Worm (Caenorhabditis elegans) whole organism, L1 larva: ENCODE data around the gene ZK632.2.
A peak's percentile ranks its signal among the peaks of the same experiment; 100 is the strongest.

Experiments used
- C04F5.9 ChIP-seq: sonication (generic microtip); optimal IDR thresholded peaks from 2 replicates; lab custom pipeline; 2016; ENCODE audit warnings: missing genetic modification characterization, missing compliant biosample characterization
- C16A3.4 ChIP-seq: fragments of 150-350 bp; optimal IDR thresholded peaks from 2 replicates; lab custom pipeline; 2014; ENCODE audit warnings: missing biosample characterization, missing genetic modification characterization
- C34B4.2 ChIP-seq: sonication (generic microtip); optimal IDR thresholded peaks from 2 replicates; lab custom pipeline; 2017; ENCODE audit warnings: mild to moderate bottlenecking, missing genetic modification characterization, missing compliant biosample characterization
- Y116A8C.19 ChIP-seq: sonication (generic microtip); optimal IDR thresholded peaks from 2 replicates; lab custom pipeline; 2016; ENCODE audit warnings: missing compliant biosample characterization, missing genetic modification characterization, borderline replicate concordance
- aha-1 ChIP-seq: fragments of 150-350 bp; optimal IDR thresholded peaks from 2 replicates; lab custom pipeline; 2014; ENCODE audit warnings: missing biosample characterization, missing genetic modification characterization
- alr-1 ChIP-seq: fragments of 200-800 bp; sonication (Bioruptor generic); optimal IDR thresholded peaks from 2 replicates; lab custom pipeline; 2018; ENCODE audit warnings: borderline replicate concordance, mild to moderate bottlenecking, missing genetic modification characterization, missing compliant biosample characterization
- aly-2 ChIP-seq: fragments of 150-350 bp; optimal IDR thresholded peaks from 2 replicates; lab custom pipeline; 2014; ENCODE audit warnings: missing biosample characterization, missing genetic modification characterization
- ama-1 ChIP-seq: fragments of 150-350 bp; optimal IDR thresholded peaks from 2 replicates; lab custom pipeline; 2014
- blmp-1 ChIP-seq: fragments of 150-350 bp; optimal IDR thresholded peaks from 2 replicates; lab custom pipeline; 2014; ENCODE audit warnings: missing biosample characterization, missing genetic modification characterization
- ceh-8 ChIP-seq: fragments of 200-800 bp; sonication (Bioruptor generic); optimal IDR thresholded peaks from 2 replicates; lab custom pipeline; 2018; ENCODE audit warnings: mild to moderate bottlenecking, missing genetic modification characterization, moderate library complexity, missing compliant biosample characterization
- ceh-82 ChIP-seq, 3 experiments: fragments of 150-350 bp in 1 of 3; sonication (generic microtip) in 2 of 3; optimal IDR thresholded peaks; 2 replicates each; lab custom pipeline; 2014 to 2017; ENCODE audit warnings: missing biosample characterization in 3 of 3, missing genetic modification characterization in 3 of 3
- ces-1 ChIP-seq: fragments of 150-350 bp; optimal IDR thresholded peaks from 2 replicates; lab custom pipeline; 2014; ENCODE audit warnings: missing biosample characterization, missing genetic modification reagents, missing genetic modification characterization
- dpl-1 ChIP-seq, 3 experiments: fragments of 150-350 bp in 2 of 3; sonication (generic microtip) in 1 of 3; optimal IDR thresholded peaks; 2 replicates each; lab custom pipeline; 2014 to 2017; ENCODE audit warnings: missing biosample characterization in 3 of 3, missing genetic modification characterization in 3 of 3, missing genetic modification reagents in 3 of 3
- dsc-1 ChIP-seq: sonication (generic microtip); optimal IDR thresholded peaks from 2 replicates; lab custom pipeline; 2016; ENCODE audit warnings: mild to moderate bottlenecking, missing genetic modification characterization, missing compliant biosample characterization
- efl-1 ChIP-seq, 4 experiments: fragments of 150-350 bp; optimal IDR thresholded peaks in 3 of 4; peaks in 1 of 4; 1 replicate in 1 of 4; 2 replicates in 3 of 4; lab custom pipeline; 2014; ENCODE audit warnings: missing biosample characterization in 2 of 4, missing genetic modification characterization in 2 of 4, missing genetic modification reagents in 2 of 4
- egl-13 ChIP-seq: sonication (generic microtip); optimal IDR thresholded peaks from 2 replicates; lab custom pipeline; 2016; ENCODE audit warnings: missing genotype, missing genetic modification reagents, missing genetic modification characterization, missing compliant biosample characterization
- egl-27 ChIP-seq, 2 experiments: fragments of 150-350 bp in 1 of 2; sonication (generic microtip); optimal IDR thresholded peaks; 3 replicates each; lab custom pipeline; 2017 to 2018; ENCODE audit warnings: missing biosample characterization in 2 of 2, missing genetic modification characterization in 2 of 2, missing genetic modification reagents in 2 of 2
- elt-2 ChIP-seq: sonication (generic microtip); optimal IDR thresholded peaks from 2 replicates; lab custom pipeline; 2016; ENCODE audit warnings: missing genetic modification characterization, mild to moderate bottlenecking, inconsistent platforms, missing compliant biosample characterization, missing genetic modification reagents
- elt-3 ChIP-seq, 6 experiments: fragments of 150-350 bp in 1 of 6; sonication (generic microtip); optimal IDR thresholded peaks; 2 replicates each; lab custom pipeline; 2017 to 2018; ENCODE audit warnings: missing biosample characterization in 6 of 6, missing genetic modification characterization in 6 of 6, inconsistent platforms in 1 of 6
- ets-5 ChIP-seq: fragments of 200-800 bp; sonication (Bioruptor generic); IDR thresholded peaks from 2 replicates; pipeline ENCODE4 v1.3.6; 2022; ENCODE audit warnings: missing genetic modification characterization, missing compliant biosample characterization
- fkh-10 ChIP-seq: sonication (generic microtip); optimal IDR thresholded peaks from 2 replicates; lab custom pipeline; 2017; ENCODE audit warnings: missing biosample characterization, missing genetic modification reagents, missing genetic modification characterization
- fkh-8 ChIP-seq: sonication (generic microtip); optimal IDR thresholded peaks from 2 replicates; lab custom pipeline; 2016; ENCODE audit warnings: mild to moderate bottlenecking, missing genetic modification characterization, missing compliant biosample characterization
- hpl-2 ChIP-seq: fragments of 150-350 bp; optimal IDR thresholded peaks from 2 replicates; lab custom pipeline; 2014; ENCODE audit warnings: missing biosample characterization, missing genetic modification reagents, missing genetic modification characterization
- isw-1 ChIP-seq: fragments of 200-800 bp; sonication (Bioruptor generic); IDR thresholded peaks from 2 replicates; pipeline ENCODE4 v1.3.6; 2022; ENCODE audit warnings: missing genetic modification characterization, missing compliant biosample characterization
- lin-35 ChIP-seq, 2 experiments: fragments of 150-350 bp; optimal IDR thresholded peaks; 2 replicates each; lab custom pipeline; 2014; ENCODE audit warnings: missing biosample characterization in 2 of 2, missing genetic modification characterization in 2 of 2, missing genetic modification reagents in 2 of 2
- lir-3 ChIP-seq: sonication (generic microtip); optimal IDR thresholded peaks from 2 replicates; lab custom pipeline; 2016; ENCODE audit warnings: mild to moderate bottlenecking, missing genetic modification characterization, moderate library complexity, missing compliant biosample characterization; ENCODE audit not compliant: poor library complexity
- lsy-2 ChIP-seq, 2 experiments: fragments of 150-350 bp; optimal IDR thresholded peaks; 2 replicates each; lab custom pipeline; 2014; ENCODE audit warnings: missing biosample characterization in 2 of 2, missing genetic modification characterization in 2 of 2
- mab-9 ChIP-seq: fragments of 200-800 bp; sonication (Bioruptor generic); IDR thresholded peaks from 2 replicates; pipeline ENCODE4 v1.3.6; 2022; ENCODE audit warnings: missing genetic modification reagents, missing genetic modification characterization, missing compliant biosample characterization
- mep-1 ChIP-seq: fragments of 150-350 bp; optimal IDR thresholded peaks from 2 replicates; lab custom pipeline; 2014; ENCODE audit warnings: missing biosample characterization, missing genetic modification characterization
- nhr-11 ChIP-seq: fragments of 150-350 bp; optimal IDR thresholded peaks from 2 replicates; lab custom pipeline; 2014; ENCODE audit warnings: missing biosample characterization, missing genetic modification characterization
- nhr-19 ChIP-seq: fragments of 200-800 bp; sonication (Bioruptor generic); conservative IDR thresholded peaks from 2 replicates; pipeline ENCODE4 v1.3.6; 2022; ENCODE audit warnings: missing genetic modification characterization, missing compliant biosample characterization
- nhr-20 ChIP-seq: sonication (generic microtip); optimal IDR thresholded peaks from 2 replicates; lab custom pipeline; 2016; ENCODE audit warnings: mild to moderate bottlenecking, missing genetic modification characterization, missing compliant biosample characterization
- nhr-237 ChIP-seq: fragments of 150-350 bp; optimal IDR thresholded peaks from 2 replicates; lab custom pipeline; 2014; ENCODE audit warnings: missing biosample characterization, missing genetic modification characterization
- nhr-47 ChIP-seq: sonication (generic microtip); optimal IDR thresholded peaks from 2 replicates; lab custom pipeline; 2016; ENCODE audit warnings: mild to moderate bottlenecking, missing genetic modification characterization, moderate library complexity, missing compliant biosample characterization
- nhr-76 ChIP-seq: sonication (generic microtip); optimal IDR thresholded peaks from 2 replicates; lab custom pipeline; 2017; ENCODE audit warnings: missing biosample characterization, missing genetic modification characterization
- nhr-77 ChIP-seq: fragments of 150-350 bp; optimal IDR thresholded peaks from 2 replicates; lab custom pipeline; 2014; ENCODE audit warnings: missing biosample characterization, missing genetic modification characterization
- nhr-84 ChIP-seq: sonication (generic microtip); optimal IDR thresholded peaks from 2 replicates; lab custom pipeline; 2017; ENCODE audit warnings: missing biosample characterization, missing genetic modification characterization
- nhr-90 ChIP-seq: sonication (generic microtip); optimal IDR thresholded peaks from 2 replicates; lab custom pipeline; 2016; ENCODE audit warnings: mild to moderate bottlenecking, missing genetic modification characterization, missing compliant biosample characterization; ENCODE audit not compliant: poor library complexity
- pax-3 ChIP-seq: fragments of 200-800 bp; sonication (Bioruptor generic); optimal IDR thresholded peaks from 2 replicates; lab custom pipeline; 2018; ENCODE audit warnings: mild to moderate bottlenecking, missing genetic modification characterization, moderate library complexity, missing compliant biosample characterization
- pqm-1 ChIP-seq: sonication (generic microtip); optimal IDR thresholded peaks from 3 replicates; lab custom pipeline; 2017; ENCODE audit warnings: missing biosample characterization, missing genetic modification characterization
- snpc-4 ChIP-seq: fragments of 150-350 bp; optimal IDR thresholded peaks from 2 replicates; lab custom pipeline; 2014; ENCODE audit warnings: missing biosample characterization, missing genetic modification characterization
- snu-23 ChIP-seq: sonication (generic microtip); optimal IDR thresholded peaks from 2 replicates; lab custom pipeline; 2016; ENCODE audit warnings: missing genetic modification characterization, missing compliant biosample characterization
- sox-4 ChIP-seq: sonication (generic microtip); optimal IDR thresholded peaks from 2 replicates; lab custom pipeline; 2016; ENCODE audit warnings: missing genetic modification characterization, missing compliant biosample characterization
- swsn-7 ChIP-seq: sonication (generic microtip); optimal IDR thresholded peaks from 2 replicates; lab custom pipeline; 2016; ENCODE audit warnings: missing genetic modification characterization, missing compliant biosample characterization
- tbx-2 ChIP-seq: sonication (generic microtip); optimal IDR thresholded peaks from 2 replicates; lab custom pipeline; 2016; ENCODE audit warnings: missing genetic modification characterization, missing compliant biosample characterization
- tlp-1 ChIP-seq: fragments of 150-350 bp; optimal IDR thresholded peaks from 2 replicates; lab custom pipeline; 2014; ENCODE audit warnings: missing biosample characterization, missing genetic modification characterization
- unc-98 ChIP-seq: fragments of 200-800 bp; sonication (Bioruptor generic); IDR thresholded peaks from 2 replicates; pipeline ENCODE4 v1.3.6; 2022; ENCODE audit warnings: missing genetic modification characterization, missing compliant biosample characterization
- vab-15 ChIP-seq: sonication (generic microtip); optimal IDR thresholded peaks from 2 replicates; lab custom pipeline; 2017; ENCODE audit warnings: missing genotype, mild to moderate bottlenecking, missing genetic modification characterization, missing compliant biosample characterization
- xbp-1 ChIP-seq: sonication (generic microtip); optimal IDR thresholded peaks from 2 replicates; lab custom pipeline; 2016; ENCODE audit warnings: missing genetic modification characterization, missing compliant biosample characterization
- zag-1 ChIP-seq: fragments of 150-350 bp; optimal IDR thresholded peaks from 2 replicates; lab custom pipeline; 2014; ENCODE audit warnings: missing biosample characterization, missing genetic modification characterization
- zip-4 ChIP-seq: fragments of 200-800 bp; sonication (Bioruptor generic); optimal IDR thresholded peaks from 2 replicates; lab custom pipeline; 2018; ENCODE audit warnings: mild to moderate bottlenecking, missing genetic modification characterization, moderate library complexity, missing compliant biosample characterization
- ztf-11 ChIP-seq, 2 experiments: sonication (generic microtip); optimal IDR thresholded peaks; 2 replicates each; lab custom pipeline; 2016 to 2017; ENCODE audit warnings: missing genetic modification characterization in 2 of 2, missing biosample characterization in 1 of 2, missing compliant biosample characterization in 1 of 2

ZK632.2 gene

ce11 chrIII:9765465-9765900, 33.4 kb upstream of the ZK632.2 start:
- TF ChIP-seq ceh-82 (tag; optimal IDR thresholded peaks at IDR 0.05; lab: Kevin White, UChicago): peak; percentile 90 to 98 (median 97)
- TF ChIP-seq aly-2 (tag; lab: Kevin White, UChicago): peak; percentile 96
- TF ChIP-seq dsc-1 (tag; lab: Kevin White, UChicago): peak; percentile 98
- peak; percentile 89 for TF ChIP-seq lir-3 (tag; lab: Kevin White, UChicago)
- TF ChIP-seq nhr-19 (GFP tag; lab: Robert Waterston, UW): peak; percentile 98
- peak; percentile 98 for TF ChIP-seq C16A3.4 (tag; lab: Kevin White, UChicago)
- TF ChIP-seq nhr-237: peak; percentile 89
- TF ChIP-seq vab-15 (tag; lab: Kevin White, UChicago): peak; percentile 86
- TF ChIP-seq lin-35 (GFP tag; optimal IDR thresholded peaks at IDR 0.05; lab: Kevin White, UChicago): peak; percentile 90 to 92
- TF ChIP-seq ama-1: peak; percentile 98
- peak; percentile 97 for TF ChIP-seq xbp-1 (tag; lab: Kevin White, UChicago)
- peak; percentile 89 for TF ChIP-seq hpl-2 (GFP tag; lab: Kevin White, UChicago)
- peak; percentile 77 to 86 (median 85) for TF ChIP-seq dpl-1 (GFP tag; optimal IDR thresholded peaks at IDR 0.05; lab: Kevin White, UChicago)
- no peak for TF ChIP-seq pqm-1 (tag; lab: Kevin White, UChicago)
- peak; percentile 99 for TF ChIP-seq nhr-20
- TF ChIP-seq snpc-4 (tag; lab: Kevin White, UChicago): peak; percentile 84
- peak; percentile 85 for TF ChIP-seq zag-1 (tag; lab: Kevin White, UChicago)
- TF ChIP-seq ceh-8 (GFP tag; lab: Kevin White, UChicago): peak; percentile 96
- no peak for TF ChIP-seq Y116A8C.19 (tag; lab: Kevin White, UChicago)
- TF ChIP-seq mab-9 (GFP tag; lab: Robert Waterston, UW): peak; percentile 95
- TF ChIP-seq sox-4 (tag; lab: Kevin White, UChicago): peak; percentile 92
- no peak for TF ChIP-seq alr-1 (tag; lab: Kevin White, UChicago)
- peak; percentile 95 for TF ChIP-seq nhr-77
- TF ChIP-seq elt-3 (tag; optimal IDR thresholded peaks at IDR 0.05; lab: Kevin White, UChicago): peak in 5 of 6 experiments; percentile 38 to 93 (median 75)
- peak; percentile 94 for TF ChIP-seq fkh-10
- TF ChIP-seq swsn-7 (tag; lab: Kevin White, UChicago): peak; percentile 99
- TF ChIP-seq aha-1 (tag; lab: Kevin White, UChicago): peak; percentile 68
- TF ChIP-seq nhr-11 (tag; lab: Kevin White, UChicago): peak; percentile 89
- TF ChIP-seq elt-2 (tag; lab: Kevin White, UChicago): peak; percentile 95
- peak; percentile 98 for TF ChIP-seq isw-1
- peak; percentile 99 for TF ChIP-seq fkh-8 (tag; lab: Kevin White, UChicago)
- peak; percentile 43 for TF ChIP-seq C34B4.2 (tag; lab: Kevin White, UChicago)
- peak; percentile 60; the same call in 1 of the 2 replicates for TF ChIP-seq unc-98 (GFP tag; lab: Robert Waterston, UW)
- TF ChIP-seq ztf-11 (tag; optimal IDR thresholded peaks at IDR 0.05; lab: Kevin White, UChicago): peak; percentile 36 to 97
- TF ChIP-seq mep-1 (tag; lab: Kevin White, UChicago): peak; percentile 98
- TF ChIP-seq snu-23 (GFP tag; lab: Kevin White, UChicago): peak; percentile 99
- TF ChIP-seq zip-4 (GFP tag; lab: Kevin White, UChicago): peak; percentile 95
- peak; percentile 98 for TF ChIP-seq pax-3 (tag; lab: Kevin White, UChicago)
- peak; percentile 97 for TF ChIP-seq egl-13 (tag; lab: Kevin White, UChicago)
- TF ChIP-seq C04F5.9 (tag; lab: Kevin White, UChicago): peak; percentile 94
- peak; percentile 99 for TF ChIP-seq nhr-47 (tag; lab: Kevin White, UChicago)
- peak; percentile 99 for TF ChIP-seq tbx-2 (tag; lab: Kevin White, UChicago)
- TF ChIP-seq nhr-76 (tag; lab: Kevin White, UChicago): no peak
- TF ChIP-seq tlp-1 (tag; lab: Kevin White, UChicago): no peak
- TF ChIP-seq egl-27 (tag; optimal IDR thresholded peaks at IDR 0.05; lab: Kevin White, UChicago): peak in 1 of 2 experiments; percentile 24
- TF ChIP-seq efl-1 (optimal IDR thresholded peaks at IDR 0.05; lab: Kevin White, UChicago): peak; percentile 92 to 96
- peak; percentile 81 to 99 for TF ChIP-seq efl-1 (GFP tag; optimal IDR thresholded peaks at IDR 0.05 in 1 of 2; lab: Kevin White, UChicago)
- TF ChIP-seq nhr-90 (tag; lab: Kevin White, UChicago): peak; percentile 98
- no peak for TF ChIP-seq blmp-1 (tag; lab: Kevin White, UChicago)
- TF ChIP-seq ets-5 (GFP tag; lab: Robert Waterston, UW): no peak
- TF ChIP-seq nhr-84: no peak
- no peak for TF ChIP-seq ces-1 (GFP tag; lab: Kevin White, UChicago)
- peak; percentile 100 for TF ChIP-seq lsy-2 (tag; optimal IDR thresholded peaks at IDR 0.05; lab: Kevin White, UChicago)
